Fruit fly (Drosophila melanogaster) whole organism, prepupa: ENCODE results near the gene Mnt.
A peak's percentile ranks its signal among the peaks of the same experiment; 100 is the strongest.

Source experiments
- CG16779 ChIP-seq: fragments of 200-800 bp; sonication (Bioruptor generic); optimal IDR thresholded peaks from 3 replicates; lab custom pipeline; 2017; ENCODE audit warnings: missing biosample characterization, mild to moderate bottlenecking, missing genetic modification characterization
- CG3919 ChIP-seq: fragments of 200-800 bp; sonication (Bioruptor generic); optimal IDR thresholded peaks from 3 replicates; lab custom pipeline; 2016; ENCODE audit warnings: missing biosample characterization, missing genetic modification characterization
- CG6854 ChIP-seq: fragments of 200-800 bp; sonication (Bioruptor generic); optimal IDR thresholded peaks from 2 replicates; lab custom pipeline; 2017; ENCODE audit warnings: missing biosample characterization, mild to moderate bottlenecking, missing genetic modification characterization
- Ets21C ChIP-seq: fragments of 200-800 bp; sonication (Bioruptor generic); optimal IDR thresholded peaks from 3 replicates; lab custom pipeline; 2016; ENCODE audit warnings: missing biosample characterization, missing genetic modification characterization
- Ets96B ChIP-seq: fragments of 200-800 bp; optimal IDR thresholded peaks from 2 replicates; lab custom pipeline; 2019; ENCODE audit warnings: missing biosample characterization, mild to moderate bottlenecking, missing genetic modification characterization, moderate library complexity
- OdsH ChIP-seq: fragments of 200-800 bp; sonication (Bioruptor generic); optimal IDR thresholded peaks from 3 replicates; lab custom pipeline; 2016; ENCODE audit warnings: missing biosample characterization, missing genetic modification characterization
- Smox ChIP-seq: fragments of 200-800 bp; sonication (Bioruptor generic); optimal IDR thresholded peaks from 3 replicates; lab custom pipeline; 2016; ENCODE audit warnings: missing biosample characterization, missing genetic modification characterization
- Sox14 ChIP-seq: fragments of 200-800 bp; sonication (Bioruptor generic); optimal IDR thresholded peaks from 3 replicates; lab custom pipeline; 2016; ENCODE audit warnings: missing biosample characterization, missing genetic modification characterization
- acj6 ChIP-seq: fragments of 200-800 bp; sonication (Bioruptor generic); optimal IDR thresholded peaks from 3 replicates; lab custom pipeline; 2016; ENCODE audit warnings: missing biosample characterization, missing genetic modification characterization
- cyc ChIP-seq: fragments of 200-800 bp; sonication (Bioruptor generic); optimal IDR thresholded peaks from 3 replicates; lab custom pipeline; 2016; ENCODE audit warnings: missing biosample characterization, missing genetic modification characterization
- topi ChIP-seq: fragments of 200-800 bp; sonication (Bioruptor generic); optimal IDR thresholded peaks from 3 replicates; lab custom pipeline; 2016; ENCODE audit warnings: missing biosample characterization, missing genetic modification characterization

DNA sequence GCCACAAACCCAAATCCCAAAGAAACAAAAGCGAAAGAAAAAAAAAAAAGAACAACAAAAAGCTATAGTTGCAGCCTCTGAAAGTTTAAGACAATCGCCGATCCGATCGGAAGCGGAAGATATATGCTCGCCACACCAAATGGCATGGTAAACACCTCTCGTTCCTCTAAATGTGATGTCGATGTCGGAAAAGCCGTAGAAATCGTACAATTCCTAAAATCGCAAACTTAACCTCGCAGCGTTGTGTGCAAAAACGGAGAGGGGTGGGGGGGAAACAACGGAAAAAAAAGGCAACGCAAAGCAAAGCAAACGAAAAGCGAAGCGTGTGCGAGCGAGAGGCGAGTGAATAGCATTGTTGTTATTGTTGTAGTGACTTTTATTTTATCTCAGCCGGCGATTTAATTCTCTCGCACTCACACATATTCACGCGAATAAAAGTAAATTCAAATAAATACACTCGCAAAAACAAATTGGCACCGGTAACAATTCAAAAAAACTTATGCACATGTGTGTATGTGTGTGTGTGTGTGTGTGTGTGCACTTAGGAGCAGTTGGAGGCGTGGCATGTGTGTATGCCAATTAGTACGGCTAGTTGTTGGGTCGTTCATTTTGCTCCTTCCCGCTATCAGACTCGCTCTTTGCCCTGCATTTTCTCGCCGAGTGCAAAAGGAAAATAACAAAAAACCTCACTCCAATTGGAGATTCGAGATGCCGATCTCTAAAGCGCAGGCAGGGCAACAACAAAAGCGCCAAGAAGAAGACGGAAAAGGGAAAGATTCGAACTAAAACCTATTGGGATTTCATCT lies 48.8 kb downstream of the Mnt start:
- TF ChIP-seq CG6854 (GFP tag; lab: Kevin White, UChicago) (no peak), acj6 (GFP tag; lab: Kevin White, UChicago) (peak; percentile 11), CG16779 (tag; lab: Kevin White, UChicago) (peak; percentile 32), Smox (peak; percentile 43), Ets21C (no peak), topi (peak; percentile 30), Sox14 (GFP tag; lab: Kevin White, UChicago) (peak; percentile 4), OdsH (GFP tag; lab: Kevin White, UChicago) (peak; percentile 52), Ets96B (tag; lab: Kevin White, UChicago) (peak; percentile 6), CG3919 (GFP tag; lab: Kevin White, UChicago) (peak; percentile 27), cyc (GFP tag; lab: Kevin White, UChicago) (peak; percentile 41)
